Worm (Caenorhabditis elegans) whole organism, late embryonic: ENCODE measurements around the gene lin-56.

Experiments
- F13H6.1 ChIP-seq: sonication (generic microtip); optimal IDR thresholded peaks from 2 replicates; lab custom pipeline; 2016; ENCODE audit warnings: missing genetic modification characterization, missing compliant biosample characterization
- K09A11.1 ChIP-seq: sonication (generic microtip); optimal IDR thresholded peaks from 2 replicates; lab custom pipeline; 2017; ENCODE audit warnings: antibody characterized with exemption, mild to moderate bottlenecking, missing genetic modification characterization, missing compliant biosample characterization; ENCODE audit not compliant: insufficient read depth
- ahr-1 ChIP-seq: sonication (generic microtip); optimal IDR thresholded peaks from 2 replicates; lab custom pipeline; 2016; ENCODE audit warnings: missing genetic modification characterization, missing compliant biosample characterization
- ama-1 ChIP-seq: fragments of 150-350 bp; optimal IDR thresholded peaks from 2 replicates; lab custom pipeline; 2014
- ceh-19 ChIP-seq: fragments of 200-800 bp; sonication (Bioruptor generic); optimal IDR thresholded peaks from 2 replicates; lab custom pipeline; 2018; ENCODE audit warnings: mild to moderate bottlenecking, missing genetic modification characterization, missing compliant biosample characterization
- ceh-2 ChIP-seq: sonication (generic microtip); optimal IDR thresholded peaks from 2 replicates; lab custom pipeline; 2016; ENCODE audit warnings: missing genotype, missing genetic modification characterization, missing compliant biosample characterization
- ceh-30 ChIP-seq: fragments of 150-350 bp; optimal IDR thresholded peaks from 2 replicates; lab custom pipeline; 2014; ENCODE audit warnings: missing biosample characterization, missing genetic modification characterization
- ceh-6 ChIP-seq: fragments of 200-800 bp; sonication (Bioruptor generic); optimal IDR thresholded peaks from 2 replicates; lab custom pipeline; 2018; ENCODE audit warnings: mild to moderate bottlenecking, missing genetic modification characterization, missing compliant biosample characterization
- dmd-4 ChIP-seq: sonication (generic microtip); optimal IDR thresholded peaks from 2 replicates; lab custom pipeline; 2016; ENCODE audit warnings: borderline replicate concordance, missing genetic modification characterization, missing compliant biosample characterization
- dve-1 ChIP-seq: sonication (generic microtip); optimal IDR thresholded peaks from 2 replicates; lab custom pipeline; 2017; ENCODE audit warnings: antibody characterized with exemption, mild to moderate bottlenecking, missing genetic modification characterization, missing compliant biosample characterization
- elt-2 ChIP-seq: sonication (generic microtip); optimal IDR thresholded peaks from 2 replicates; lab custom pipeline; 2016; ENCODE audit warnings: missing genetic modification reagents, missing genetic modification characterization, missing compliant biosample characterization
- elt-4 ChIP-seq: sonication (generic microtip); optimal IDR thresholded peaks from 2 replicates; lab custom pipeline; 2016; ENCODE audit warnings: missing genetic modification characterization, missing compliant biosample characterization
- eyg-1 ChIP-seq: sonication (generic microtip); optimal IDR thresholded peaks from 2 replicates; lab custom pipeline; 2016; ENCODE audit warnings: missing genotype, missing genetic modification characterization, missing compliant biosample characterization
- fkh-10 ChIP-seq: fragments of 150-350 bp; optimal IDR thresholded peaks from 2 replicates; lab custom pipeline; 2014; ENCODE audit warnings: missing biosample characterization, missing genetic modification reagents, missing genetic modification characterization
- gmeb-2 ChIP-seq: sonication (generic microtip); optimal IDR thresholded peaks from 2 replicates; lab custom pipeline; 2016; ENCODE audit warnings: missing genetic modification characterization, inconsistent platforms, missing compliant biosample characterization
- hlh-13 ChIP-seq: fragments of 200-800 bp; sonication (Bioruptor generic); optimal IDR thresholded peaks from 2 replicates; lab custom pipeline; 2018; ENCODE audit warnings: mild to moderate bottlenecking, missing genetic modification characterization, missing compliant biosample characterization
- hlh-8 ChIP-seq: sonication (generic microtip); optimal IDR thresholded peaks from 2 replicates; lab custom pipeline; 2016; ENCODE audit warnings: missing genotype, missing genetic modification characterization, missing compliant biosample characterization
- lim-6 ChIP-seq: sonication (generic microtip); optimal IDR thresholded peaks from 2 replicates; lab custom pipeline; 2016; ENCODE audit warnings: missing genetic modification characterization, missing compliant biosample characterization
- lin-11 ChIP-seq: fragments of 200-800 bp; sonication (Bioruptor generic); optimal IDR thresholded peaks from 2 replicates; lab custom pipeline; 2018; ENCODE audit warnings: mild to moderate bottlenecking, missing genetic modification characterization, missing compliant biosample characterization
- madf-2 ChIP-seq: sonication (generic microtip); optimal IDR thresholded peaks from 2 replicates; lab custom pipeline; 2017; ENCODE audit warnings: missing genetic modification characterization, missing compliant biosample characterization
- mec-3 ChIP-seq: sonication (generic microtip); optimal IDR thresholded peaks from 2 replicates; lab custom pipeline; 2016; ENCODE audit warnings: borderline replicate concordance, missing genetic modification characterization, missing compliant biosample characterization
- nhr-11 ChIP-seq: fragments of 150-350 bp; optimal IDR thresholded peaks from 2 replicates; lab custom pipeline; 2014; ENCODE audit warnings: missing biosample characterization, missing genetic modification characterization
- nhr-232 ChIP-seq: sonication (generic microtip); optimal IDR thresholded peaks from 2 replicates; lab custom pipeline; 2016; ENCODE audit warnings: missing genetic modification characterization, missing compliant biosample characterization
- npax-4 ChIP-seq: sonication (generic microtip); optimal IDR thresholded peaks from 2 replicates; lab custom pipeline; 2016; ENCODE audit warnings: missing genetic modification characterization, missing compliant biosample characterization
- odd-2 ChIP-seq: sonication (generic microtip); optimal IDR thresholded peaks from 2 replicates; lab custom pipeline; 2017; ENCODE audit warnings: antibody characterized with exemption, mild to moderate bottlenecking, missing genetic modification characterization, missing compliant biosample characterization
- pat-9 ChIP-seq: fragments of 200-800 bp; sonication (Bioruptor generic); optimal IDR thresholded peaks from 2 replicates; lab custom pipeline; 2018; ENCODE audit warnings: mild to moderate bottlenecking, missing genetic modification characterization, moderate library complexity, missing compliant biosample characterization
- pha-2 ChIP-seq: sonication (generic microtip); optimal IDR thresholded peaks from 2 replicates; lab custom pipeline; 2017; ENCODE audit warnings: mild to moderate bottlenecking, missing genetic modification characterization, missing compliant biosample characterization
- pha-4 ChIP-seq: fragments of 150-350 bp; optimal IDR thresholded peaks from 2 replicates; lab custom pipeline; 2018; ENCODE audit warnings: missing biosample characterization, missing genetic modification reagents, missing genetic modification characterization
- pqm-1 ChIP-seq: sonication (generic microtip); optimal IDR thresholded peaks from 2 replicates; lab custom pipeline; 2016; ENCODE audit warnings: missing genetic modification characterization, missing compliant biosample characterization
- ref-2 ChIP-seq: sonication (generic microtip); optimal IDR thresholded peaks from 2 replicates; lab custom pipeline; 2016; ENCODE audit warnings: missing genetic modification characterization, missing compliant biosample characterization
- rnt-1 ChIP-seq: sonication (generic microtip); optimal IDR thresholded peaks from 2 replicates; lab custom pipeline; 2016; ENCODE audit warnings: missing genetic modification characterization, missing compliant biosample characterization
- tbx-2 ChIP-seq: sonication (generic microtip); optimal IDR thresholded peaks from 2 replicates; lab custom pipeline; 2016; ENCODE audit warnings: missing genetic modification characterization, missing compliant biosample characterization
- tbx-7 ChIP-seq: sonication (generic microtip); optimal IDR thresholded peaks from 2 replicates; lab custom pipeline; 2016; ENCODE audit warnings: missing genotype, missing genetic modification characterization, missing compliant biosample characterization
- unc-55 ChIP-seq: sonication (generic microtip); optimal IDR thresholded peaks from 2 replicates; lab custom pipeline; 2017; ENCODE audit warnings: missing biosample characterization, missing genetic modification reagents, missing genetic modification characterization
- unc-86 ChIP-seq: sonication (generic microtip); optimal IDR thresholded peaks from 2 replicates; lab custom pipeline; 2016; ENCODE audit warnings: missing genetic modification characterization, missing compliant biosample characterization
- ztf-16 ChIP-seq: sonication (generic microtip); optimal IDR thresholded peaks from 2 replicates; lab custom pipeline; 2017; ENCODE audit warnings: missing genetic modification characterization, missing compliant biosample characterization

Gene lin-56

DNA sequence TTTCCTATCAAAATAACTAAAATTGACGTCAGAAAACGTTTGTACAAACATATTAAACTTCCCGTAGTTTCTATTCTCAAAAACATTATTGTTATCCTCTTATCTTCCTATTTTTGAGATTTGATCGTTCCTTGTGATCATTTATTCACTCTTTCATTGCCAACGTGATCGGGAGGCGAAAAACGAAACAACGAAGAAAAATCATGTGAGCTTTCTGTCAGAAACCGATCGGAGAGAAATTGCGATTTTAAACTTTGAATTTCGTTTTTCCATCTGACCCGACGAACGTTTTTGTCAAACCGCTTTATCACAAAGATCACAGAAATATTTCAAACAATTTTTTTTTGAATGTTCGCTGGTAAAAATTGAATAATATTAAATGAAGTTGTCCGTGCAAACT, 3.5 kb upstream of the lin-56 start (continued):
- TF ChIP-seq mec-3 (tag; lab: Kevin White, UChicago) (no peak), ama-1 (lab: Kevin White, UChicago) (no peak)

DNA sequence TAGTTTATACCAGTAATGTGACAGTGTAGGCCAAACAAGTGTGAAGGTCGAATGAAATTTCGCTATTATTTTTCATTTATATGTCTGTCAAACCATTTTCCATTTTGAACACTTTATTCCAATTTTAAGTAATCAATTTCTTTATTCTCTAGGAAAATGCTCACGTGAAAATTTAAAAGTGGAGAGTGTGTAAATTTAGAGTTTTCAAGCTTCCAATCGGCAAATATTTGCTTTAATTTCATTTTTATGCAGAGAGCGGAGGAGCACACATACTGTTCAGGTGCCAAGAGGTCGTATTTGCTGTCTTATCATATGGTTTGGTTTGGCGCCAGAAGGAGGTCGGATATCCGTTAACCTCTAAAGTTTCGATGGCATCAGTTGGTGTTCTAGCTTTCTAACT, 3.0 kb upstream of the lin-56 start:
- TF ChIP-seq dve-1 (tag; lab: Kevin White, UChicago) = no peak
- no peak for TF ChIP-seq tbx-7 (tag; lab: Kevin White, UChicago)
- no peak for TF ChIP-seq npax-4 (tag; lab: Kevin White, UChicago)
- no peak for TF ChIP-seq nhr-11 (tag; lab: Kevin White, UChicago)
- TF ChIP-seq dmd-4 (tag; lab: Kevin White, UChicago) = no peak
- TF ChIP-seq tbx-2 = no peak
- TF ChIP-seq odd-2 (tag; lab: Kevin White, UChicago) = no peak
- no peak for TF ChIP-seq ahr-1
- no peak for TF ChIP-seq ceh-19 (GFP tag; lab: Kevin White, UChicago)
- TF ChIP-seq ceh-2 = no peak
- TF ChIP-seq lin-11 (tag; lab: Kevin White, UChicago) = no peak
- no peak for TF ChIP-seq madf-2 (tag; lab: Kevin White, UChicago)
- TF ChIP-seq pha-4 (tag; lab: Kevin White, UChicago) = no peak
- TF ChIP-seq hlh-8 = no peak
- TF ChIP-seq K09A11.1 = no peak
- TF ChIP-seq lim-6 (tag; lab: Kevin White, UChicago) = no peak
- no peak for TF ChIP-seq ceh-6 (GFP tag; lab: Kevin White, UChicago)
- TF ChIP-seq ceh-30 (tag; lab: Kevin White, UChicago) = no peak
- TF ChIP-seq, all 69 proteins: peak for 0

DNA sequence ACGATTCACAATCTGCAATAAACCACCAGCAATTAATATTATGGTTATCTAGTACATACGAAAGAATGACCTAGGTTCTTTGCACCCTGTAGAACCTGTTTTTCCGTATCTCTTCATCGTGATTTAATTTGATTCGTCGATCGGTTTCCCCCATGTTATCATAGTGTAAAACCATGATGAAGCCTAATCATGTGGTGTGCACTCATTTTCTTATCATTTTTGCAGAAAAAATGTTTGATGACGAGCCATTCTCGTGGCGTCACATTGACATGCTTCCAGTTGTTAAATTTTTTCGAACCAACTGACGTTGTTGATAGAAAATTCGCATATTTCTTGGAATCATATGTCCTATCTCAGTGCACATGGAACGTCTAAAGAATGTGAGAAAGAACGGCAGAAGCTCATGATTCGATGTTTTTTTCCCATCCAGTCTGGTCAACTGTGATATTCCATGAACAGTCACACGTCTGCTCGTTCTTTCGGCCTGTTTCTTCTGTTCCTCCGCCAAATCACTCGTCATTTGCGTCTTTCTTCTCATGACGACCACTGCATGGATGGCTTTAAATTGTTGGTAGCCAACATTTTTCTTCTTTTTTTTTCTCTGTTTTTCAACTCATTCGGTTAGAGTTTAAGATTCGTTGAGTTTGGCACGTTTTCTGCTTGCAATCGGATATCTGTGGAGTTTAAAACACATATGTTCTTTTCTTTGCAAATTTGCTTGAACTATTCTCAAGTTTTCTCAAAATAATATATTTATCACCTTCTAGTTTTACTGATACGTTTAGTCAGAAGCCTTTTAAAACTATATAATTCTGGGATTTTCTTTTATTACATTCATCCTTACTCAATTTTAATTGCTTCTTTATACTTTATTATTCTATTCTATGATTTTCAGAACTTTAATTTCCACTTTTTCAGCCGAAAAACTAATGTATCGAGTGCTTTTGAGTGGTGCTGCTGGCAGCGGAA, 2.2 kb upstream of the lin-56 start, which contains the start of gene ZK673.2:
Gene ZK673.2, plus strand, starts transcription at position 919 of the 969 bp plus-strand sequence.
- TF ChIP-seq pha-2 (tag; lab: Kevin White, UChicago) = no peak

DNA sequence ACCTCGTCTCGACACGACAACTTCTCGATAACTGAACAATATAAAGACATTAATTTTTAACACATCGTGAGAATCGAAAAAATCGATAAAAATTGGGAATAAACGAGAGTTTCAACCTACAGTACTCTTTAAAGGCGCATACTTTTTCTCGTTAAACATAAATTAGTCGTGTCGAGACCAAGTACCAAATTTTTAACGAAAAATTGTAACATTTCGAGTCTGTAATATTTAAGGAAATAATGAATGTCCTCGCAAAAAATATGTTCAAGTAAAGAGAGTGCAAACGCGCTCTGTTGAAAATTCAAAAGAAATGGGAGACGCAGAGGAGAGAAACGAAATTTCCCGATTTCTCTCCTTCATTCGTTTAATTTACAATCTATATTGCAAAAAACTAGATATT, 528 bp downstream of the lin-56 start:
- TF ChIP-seq unc-55 (GFP tag; lab: Kevin White, UChicago) = no peak
- no peak for TF ChIP-seq eyg-1 (tag; lab: Kevin White, UChicago)
- no peak for TF ChIP-seq gmeb-2 (tag; lab: Kevin White, UChicago)
- TF ChIP-seq rnt-1 (tag; lab: Kevin White, UChicago) = no peak
- TF ChIP-seq pat-9 (tag; lab: Kevin White, UChicago) = no peak
- no peak for TF ChIP-seq ceh-30 (tag; lab: Kevin White, UChicago)
- no peak for TF ChIP-seq elt-2 (tag; lab: Kevin White, UChicago)

DNA sequence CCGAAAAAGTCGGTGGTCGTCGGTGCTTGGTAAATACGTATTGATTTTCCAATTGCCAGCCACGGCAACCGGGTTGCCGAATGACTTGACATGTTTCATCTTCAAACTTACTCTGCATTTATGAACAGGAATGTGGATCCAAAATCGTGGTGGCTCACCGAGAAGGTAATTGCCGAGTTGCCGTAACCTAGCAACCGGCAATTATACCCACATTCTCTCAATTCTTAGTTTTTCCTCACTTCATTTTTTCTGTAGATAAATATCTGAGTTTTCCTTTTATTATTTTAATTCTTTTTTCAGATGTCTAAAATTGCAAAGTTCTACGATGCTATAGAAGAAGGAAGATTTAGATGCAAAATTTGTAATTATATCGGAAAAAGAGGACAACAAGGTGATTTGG, 2.8 kb downstream of the lin-56 start, which contains the start of gene ZK673.4:
Gene ZK673.4, plus strand, starts transcription at position 301 of the 400 bp plus-strand sequence.
- TF ChIP-seq ztf-16 (tag; lab: Kevin White, UChicago) = no peak
- TF ChIP-seq tbx-2 = no peak
- no peak for TF ChIP-seq dve-1 (tag; lab: Kevin White, UChicago)
- no peak for TF ChIP-seq ceh-2
- no peak for TF ChIP-seq odd-2 (tag; lab: Kevin White, UChicago)
- no peak for TF ChIP-seq elt-2 (tag; lab: Kevin White, UChicago)
- no peak for TF ChIP-seq hlh-13 (GFP tag; lab: Kevin White, UChicago)
- no peak for TF ChIP-seq fkh-10 (GFP tag; lab: Kevin White, UChicago)
- TF ChIP-seq gmeb-2 (tag; lab: Kevin White, UChicago) = no peak
- TF ChIP-seq madf-2 (tag; lab: Kevin White, UChicago) = no peak
- no peak for TF ChIP-seq pha-4 (tag; lab: Kevin White, UChicago)
- TF ChIP-seq unc-86 (tag; lab: Kevin White, UChicago) = no peak
- TF ChIP-seq pqm-1 (tag; lab: Kevin White, UChicago) = no peak
- no peak for TF ChIP-seq rnt-1 (tag; lab: Kevin White, UChicago)
- no peak for TF ChIP-seq ref-2 (tag; lab: Kevin White, UChicago)
- TF ChIP-seq F13H6.1 = no peak
- TF ChIP-seq nhr-232 (tag; lab: Kevin White, UChicago) = no peak
- no peak for TF ChIP-seq elt-4 (tag; lab: Kevin White, UChicago)
